Fruit fly (Drosophila melanogaster) whole organism, embryonic: ENCODE data around the gene Ir94a.

Source experiments
- Abd-B ChIP-seq: fragments of 200-800 bp; sonication (Bioruptor generic); optimal IDR thresholded peaks from 2 replicates; lab custom pipeline; 2018; ENCODE audit warnings: missing biosample characterization, mild to moderate bottlenecking, missing genetic modification characterization, moderate library complexity
- Ada2b ChIP-seq: fragments of 200-800 bp; sonication (Bioruptor generic); IDR thresholded peaks from 2 replicates; pipeline ENCODE4 v1.3.6; 2022; ENCODE audit warnings: missing biosample characterization, missing genetic modification characterization
- Blimp-1 ChIP-seq: fragments of 200-800 bp; sonication (Bioruptor generic); optimal IDR thresholded peaks from 3 replicates; lab custom pipeline; 2018; ENCODE audit warnings: missing biosample characterization, missing genetic modification characterization, mild to moderate bottlenecking, moderate library complexity, missing genetic modification reagents
- CG10321 ChIP-seq: fragments of 200-800 bp; sonication (Bioruptor generic); IDR thresholded peaks from 2 replicates; pipeline ENCODE4 v1.3.6; 2022; ENCODE audit warnings: missing biosample characterization, missing genetic modification characterization
- CG11456 ChIP-seq: fragments of 200-800 bp; sonication (Bioruptor generic); IDR thresholded peaks from 3 replicates; pipeline ENCODE4 v1.3.6; 2022; ENCODE audit warnings: missing biosample characterization, missing genetic modification characterization
- CG13894 ChIP-seq: fragments of 200-800 bp; sonication (Bioruptor generic); optimal IDR thresholded peaks from 3 replicates; lab custom pipeline; 2018; ENCODE audit warnings: missing biosample characterization, mild to moderate bottlenecking, missing genetic modification characterization, moderate library complexity
- CG14014 ChIP-seq: fragments of 200-800 bp; sonication (Bioruptor generic); IDR thresholded peaks from 2 replicates; pipeline ENCODE4 v1.3.6; 2022; ENCODE audit warnings: missing biosample characterization, missing genetic modification characterization
- CG1647 ChIP-seq: fragments of 200-800 bp; sonication (Bioruptor generic); optimal IDR thresholded peaks from 3 replicates; lab custom pipeline; 2016; ENCODE audit warnings: missing biosample characterization, missing genetic modification characterization
- CG18476 ChIP-seq: fragments of 200-800 bp; sonication (Bioruptor generic); optimal IDR thresholded peaks from 2 replicates; lab custom pipeline; 2016; ENCODE audit warnings: missing biosample characterization, mild to moderate bottlenecking, missing genetic modification characterization
- CG2116 ChIP-seq: fragments of 200-800 bp; sonication (Bioruptor generic); optimal IDR thresholded peaks from 3 replicates; lab custom pipeline; 2018; ENCODE audit warnings: missing biosample characterization, mild to moderate bottlenecking, missing genetic modification characterization
- CG30403 ChIP-seq: fragments of 200-800 bp; sonication (Bioruptor generic); optimal IDR thresholded peaks from 3 replicates; lab custom pipeline; 2016; ENCODE audit warnings: missing biosample characterization, missing genetic modification characterization
- CG32772 ChIP-seq: fragments of 200-800 bp; sonication (Bioruptor generic); IDR thresholded peaks from 2 replicates; pipeline ENCODE4 v1.3.6; 2022; ENCODE audit warnings: missing biosample characterization, missing genetic modification characterization
- CG4328 ChIP-seq: fragments of 200-800 bp; sonication (Bioruptor generic); optimal IDR thresholded peaks from 3 replicates; lab custom pipeline; 2017; ENCODE audit warnings: missing biosample characterization, missing genetic modification reagents, missing genetic modification characterization
- CG4360 ChIP-seq: fragments of 200-800 bp; sonication (Bioruptor generic); IDR thresholded peaks from 2 replicates; pipeline ENCODE4 v1.3.6; 2022; ENCODE audit warnings: missing biosample characterization, missing genetic modification characterization
- CG5953 ChIP-seq: fragments of 200-800 bp; sonication (Bioruptor generic); IDR thresholded peaks from 2 replicates; pipeline ENCODE4 v1.3.6; 2022; ENCODE audit warnings: missing biosample characterization, missing genetic modification characterization
- CTCF ChIP-seq: fragments of 200-800 bp; sonication (Bioruptor generic); optimal IDR thresholded peaks from 2 replicates; lab custom pipeline; 2017; ENCODE audit warnings: missing biosample characterization, mild to moderate bottlenecking, missing genetic modification characterization, moderate library complexity
- Dref ChIP-seq: fragments of 200-800 bp; sonication (Bioruptor generic); IDR thresholded peaks from 2 replicates; pipeline ENCODE4 v1.3.6; 2022; ENCODE audit warnings: missing biosample characterization, missing genetic modification characterization
- Eip74EF ChIP-seq, 2 experiments: fragments of 200-800 bp in 1 of 2; fragments of >200 bp in 1 of 2; sonication (Bioruptor generic) in 1 of 2; optimal IDR thresholded peaks; 2 replicates each; lab custom pipeline; 2017 to 2019; ENCODE audit warnings: missing biosample characterization in 2 of 2, missing genetic modification characterization in 2 of 2, mild to moderate bottlenecking in 1 of 2, moderate library complexity in 1 of 2
- Fer1 ChIP-seq: fragments of 200-800 bp; sonication (Bioruptor generic); optimal IDR thresholded peaks from 2 replicates; lab custom pipeline; 2017; ENCODE audit warnings: missing biosample characterization, mild to moderate bottlenecking, missing genetic modification characterization
- Gsc ChIP-seq: fragments of 200-800 bp; sonication (Bioruptor generic); IDR thresholded peaks from 2 replicates; pipeline ENCODE4 v1.3.6; 2022; ENCODE audit warnings: missing biosample characterization, missing genetic modification characterization
- HLH3B ChIP-seq: fragments of 200-800 bp; sonication (Bioruptor generic); IDR thresholded peaks from 2 replicates; pipeline ENCODE4 v1.3.6; 2022; ENCODE audit warnings: missing biosample characterization, missing genetic modification characterization
- Kr ChIP-seq: fragments of 200-800 bp; sonication (Bioruptor generic); optimal IDR thresholded peaks from 2 replicates; lab custom pipeline; 2017; ENCODE audit warnings: missing biosample characterization, mild to moderate bottlenecking, missing genetic modification characterization
- Mad ChIP-seq: fragments of 200-800 bp; sonication (Bioruptor generic); optimal IDR thresholded peaks from 2 replicates; lab custom pipeline; 2016; ENCODE audit warnings: missing biosample characterization, missing genetic modification characterization
- Rfx ChIP-seq: fragments of 200-800 bp; sonication (Bioruptor generic); IDR thresholded peaks from 2 replicates; pipeline ENCODE4 v1.3.6; 2022; ENCODE audit warnings: missing biosample characterization, missing genetic modification characterization
- Sin3A ChIP-seq: fragments of >200 bp; optimal IDR thresholded peaks from 2 replicates; lab custom pipeline; 2018
- Stat92E ChIP-seq, 3 experiments: fragments of >200 bp in 2 of 3; fragments of 200-800 bp in 1 of 3; sonication (Bioruptor generic) in 1 of 3; optimal IDR thresholded peaks; 2 replicates each; lab custom pipeline; 2017 to 2019; ENCODE audit warnings: missing biosample characterization in 3 of 3, missing genetic modification characterization in 3 of 3, mild to moderate bottlenecking in 1 of 3, moderate library complexity in 1 of 3
- Taf1 ChIP-seq: fragments of 200-800 bp; sonication (Bioruptor generic); IDR thresholded peaks from 2 replicates; pipeline ENCODE4 v1.3.6; 2022; ENCODE audit warnings: missing biosample characterization, missing genetic modification characterization
- YL-1 ChIP-seq: fragments of 200-800 bp; sonication (Bioruptor generic); optimal IDR thresholded peaks from 3 replicates; lab custom pipeline; 2017; ENCODE audit warnings: missing biosample characterization, mild to moderate bottlenecking, missing genetic modification characterization
- bab2 ChIP-seq: fragments of 200-800 bp; sonication (Bioruptor generic); optimal IDR thresholded peaks from 2 replicates; lab custom pipeline; 2016; ENCODE audit warnings: missing biosample characterization, missing genetic modification characterization
- bowl ChIP-seq: fragments of 200-800 bp; sonication (Bioruptor generic); IDR thresholded peaks from 2 replicates; pipeline ENCODE4 v1.3.6; 2022; ENCODE audit warnings: missing biosample characterization, missing genetic modification characterization
- bsh ChIP-seq, 2 experiments: fragments of 200-800 bp; sonication (Bioruptor generic); optimal IDR thresholded peaks; 2 replicates each; lab custom pipeline; 2017 to 2018; ENCODE audit warnings: mild to moderate bottlenecking in 2 of 2, missing biosample characterization in 2 of 2, missing genetic modification characterization in 2 of 2, moderate library complexity in 1 of 2
- cg ChIP-seq: fragments of 200-800 bp; sonication (Bioruptor generic); optimal IDR thresholded peaks from 3 replicates; lab custom pipeline; 2019; ENCODE audit warnings: missing biosample characterization, mild to moderate bottlenecking, missing genetic modification characterization, moderate library complexity
- chm ChIP-seq: fragments of 200-800 bp; sonication (Bioruptor generic); IDR thresholded peaks from 2 replicates; pipeline ENCODE4 v1.3.6; 2022; ENCODE audit warnings: missing biosample characterization, missing genetic modification characterization
- crc ChIP-seq: fragments of 200-800 bp; sonication (Bioruptor generic); optimal IDR thresholded peaks from 2 replicates; lab custom pipeline; 2016; ENCODE audit warnings: missing biosample characterization, missing genetic modification characterization
- croc ChIP-seq: fragments of 200-800 bp; sonication (Bioruptor generic); conservative IDR thresholded peaks from 3 replicates; pipeline ENCODE4 v1.3.6; 2022; ENCODE audit warnings: missing biosample characterization, missing genetic modification characterization
- da ChIP-seq: fragments of 200-800 bp; sonication (Bioruptor generic); optimal IDR thresholded peaks from 2 replicates; lab custom pipeline; 2016; ENCODE audit warnings: missing biosample characterization, missing genetic modification characterization
- hbn ChIP-seq: fragments of 200-800 bp; sonication (Bioruptor generic); IDR thresholded peaks from 2 replicates; pipeline ENCODE4 v1.3.6; 2022; ENCODE audit warnings: missing biosample characterization, missing genetic modification characterization; ENCODE audit not compliant: partially characterized antibody
- ind ChIP-seq: fragments of 200-800 bp; sonication (Bioruptor generic); optimal IDR thresholded peaks from 3 replicates; lab custom pipeline; 2016; ENCODE audit warnings: missing biosample characterization, missing genetic modification characterization
- odd ChIP-seq: fragments of 200-800 bp; sonication (Bioruptor generic); optimal IDR thresholded peaks from 2 replicates; lab custom pipeline; 2017; ENCODE audit warnings: missing biosample characterization, mild to moderate bottlenecking, missing genetic modification characterization
- repo ChIP-seq: fragments of 200-800 bp; sonication (Bioruptor generic); optimal IDR thresholded peaks from 2 replicates; lab custom pipeline; 2016; ENCODE audit warnings: missing biosample characterization, missing genetic modification characterization
- slou ChIP-seq: fragments of 200-800 bp; sonication (Bioruptor generic); optimal IDR thresholded peaks from 3 replicates; lab custom pipeline; 2016; ENCODE audit warnings: missing biosample characterization, missing genetic modification characterization
- sna ChIP-seq: fragments of 200-800 bp; sonication (Bioruptor generic); IDR thresholded peaks from 2 replicates; pipeline ENCODE4 v1.3.6; 2022; ENCODE audit warnings: missing biosample characterization, missing genetic modification characterization; ENCODE audit not compliant: partially characterized antibody
- sqz ChIP-seq: fragments of 200-800 bp; sonication (Bioruptor generic); optimal IDR thresholded peaks from 3 replicates; lab custom pipeline; 2018; ENCODE audit warnings: missing biosample characterization, mild to moderate bottlenecking, missing genetic modification characterization
- sr ChIP-seq: fragments of 200-800 bp; sonication (Bioruptor generic); IDR thresholded peaks from 3 replicates; pipeline ENCODE4 v1.3.6; 2022; ENCODE audit warnings: missing biosample characterization, missing genetic modification characterization
- unc-4 ChIP-seq: fragments of 200-800 bp; sonication (Bioruptor generic); IDR thresholded peaks from 2 replicates; pipeline ENCODE4 v1.3.6; 2022; ENCODE audit warnings: missing biosample characterization, missing genetic modification characterization; ENCODE audit not compliant: partially characterized antibody

Ir94a gene

dm6 chr3R:22150433-22150832, 37.2 kb downstream of the Ir94a start (continued):
- TF ChIP-seq Abd-B (GFP tag; lab: Kevin White, UChicago) (no peak), Taf1 (GFP tag; lab: Robert Waterston, UW) (no peak), Dref (GFP tag; lab: Robert Waterston, UW) (no peak), CG14014 (GFP tag; lab: Robert Waterston, UW) (no peak), slou (GFP tag; lab: Kevin White, UChicago) (no peak), Eip74EF (GFP tag; optimal IDR thresholded peaks at IDR 0.05; lab: Kevin White, UChicago) (no peak), CG4328 (GFP tag; lab: Kevin White, UChicago) (no peak), chm (peak; percentile 84), Rfx (GFP tag; lab: Robert Waterston, UW) (no peak), CG4360 (GFP tag; lab: Robert Waterston, UW) (no peak), CG11456 (GFP tag; lab: Robert Waterston, UW) (no peak), HLH3B (GFP tag; lab: Robert Waterston, UW) (0 out of 2 replicates have a peak, but pooled peaks have one; percentile 6), croc (GFP tag; lab: Robert Waterston, UW) (no peak), unc-4 (GFP tag; lab: Robert Waterston, UW) (no peak), sna (GFP tag; lab: Robert Waterston, UW) (no peak), CG13894 (no peak), CG30403 (GFP tag; lab: Kevin White, UChicago) (no peak), Ada2b (GFP tag; lab: Robert Waterston, UW) (no peak), Sin3A (lab: Kevin White, UChicago) (no peak), repo (no peak), hbn (GFP tag; lab: Robert Waterston, UW) (no peak), Kr (GFP tag; lab: Kevin White, UChicago) (no peak), Fer1 (GFP tag; lab: Kevin White, UChicago) (no peak), Blimp-1 (GFP tag; lab: Kevin White, UChicago) (no peak), bsh (GFP tag; optimal IDR thresholded peaks at IDR 0.05; lab: Kevin White, UChicago) (peak in 1 of 2 experiments; percentile 11), CG10321 (GFP tag; lab: Robert Waterston, UW) (no peak), Gsc (GFP tag; lab: Robert Waterston, UW) (no peak), CG1647 (GFP tag; lab: Kevin White, UChicago) (no peak), cg (GFP tag; lab: Kevin White, UChicago) (peak; percentile 39), YL-1 (no peak), CG5953 (no peak), ind (GFP tag; lab: Kevin White, UChicago) (peak; percentile 9), CG18476 (GFP tag; lab: Kevin White, UChicago) (no peak), sr (GFP tag; lab: Robert Waterston, UW) (no peak), da (GFP tag; lab: Kevin White, UChicago) (no peak), CTCF (GFP tag; lab: Kevin White, UChicago) (no peak), CG2116 (no peak), Stat92E (GFP tag; optimal IDR thresholded peaks at IDR 0.05; lab: Kevin White, UChicago) (no peak), bab2 (GFP tag; lab: Kevin White, UChicago) (no peak), bowl (GFP tag; lab: Robert Waterston, UW) (no peak), Mad (GFP tag; lab: Kevin White, UChicago) (no peak), odd (GFP tag; lab: Kevin White, UChicago) (no peak), crc (no peak), CG32772 (GFP tag; lab: Robert Waterston, UW) (0 out of 2 replicates have a peak, but pooled peaks have one; percentile 37), sqz (GFP tag; lab: Kevin White, UChicago) (peak; percentile 65)
